Worm (Caenorhabditis elegans) whole organism, early embryonic: ENCODE data around the gene gst-4.

ENCODE experiments used
- B0310.2 ChIP-seq: sonication (generic microtip); optimal IDR thresholded peaks from 2 replicates; lab custom pipeline; 2016; ENCODE audit warnings: mild to moderate bottlenecking, missing genetic modification characterization, missing compliant biosample characterization
- F13C5.2 ChIP-seq: sonication (generic microtip); optimal IDR thresholded peaks from 2 replicates; lab custom pipeline; 2017; ENCODE audit warnings: mild to moderate bottlenecking, missing genetic modification characterization, inconsistent platforms, missing compliant biosample characterization
- aly-1 ChIP-seq: sonication (generic microtip); optimal IDR thresholded peaks from 2 replicates; lab custom pipeline; 2016; ENCODE audit warnings: missing genetic modification characterization, missing compliant biosample characterization
- ama-1 ChIP-seq: fragments of 150-350 bp; optimal IDR thresholded peaks from 2 replicates; lab custom pipeline; 2014
- ceh-13 ChIP-seq: fragments of 200-800 bp; sonication (Bioruptor generic); optimal IDR thresholded peaks from 2 replicates; lab custom pipeline; 2018; ENCODE audit warnings: mild to moderate bottlenecking, missing genetic modification characterization, missing compliant biosample characterization
- ceh-36 ChIP-seq: sonication (generic microtip); optimal IDR thresholded peaks from 2 replicates; lab custom pipeline; 2016; ENCODE audit warnings: missing genetic modification characterization, inconsistent platforms, missing compliant biosample characterization
- ets-7 ChIP-seq: sonication (generic microtip); optimal IDR thresholded peaks from 2 replicates; lab custom pipeline; 2016; ENCODE audit warnings: missing genotype, missing genetic modification characterization, missing compliant biosample characterization
- flt-1 ChIP-seq: fragments of 200-800 bp; sonication (Bioruptor generic); IDR thresholded peaks from 2 replicates; pipeline ENCODE4 v1.3.6; 2022; ENCODE audit warnings: missing genetic modification characterization, missing compliant biosample characterization
- hmbx-1 ChIP-seq: sonication (generic microtip); optimal IDR thresholded peaks from 2 replicates; lab custom pipeline; 2016; ENCODE audit warnings: mild to moderate bottlenecking, missing genetic modification characterization, missing compliant biosample characterization
- hmg-4 ChIP-seq: fragments of 200-800 bp; sonication (Bioruptor generic); optimal IDR thresholded peaks from 2 replicates; lab custom pipeline; 2018; ENCODE audit warnings: mild to moderate bottlenecking, missing genetic modification characterization, missing compliant biosample characterization
- hnd-1 ChIP-seq: sonication (generic microtip); optimal IDR thresholded peaks from 2 replicates; lab custom pipeline; 2016; ENCODE audit warnings: missing genetic modification characterization, missing compliant biosample characterization
- pes-1 ChIP-seq: fragments of 200-800 bp; sonication (Bioruptor generic); IDR thresholded peaks from 2 replicates; pipeline ENCODE4 v1.3.6; 2022; ENCODE audit warnings: missing genetic modification reagents, missing genetic modification characterization, missing compliant biosample characterization
- scrt-1 ChIP-seq: fragments of 200-800 bp; sonication (Bioruptor generic); IDR thresholded peaks from 2 replicates; pipeline ENCODE4 v1.3.6; 2022; ENCODE audit warnings: missing genetic modification characterization, missing compliant biosample characterization
- sea-1 ChIP-seq: fragments of 200-800 bp; sonication (Bioruptor generic); conservative IDR thresholded peaks from 2 replicates; pipeline ENCODE4 v1.3.6; 2022; ENCODE audit warnings: missing genetic modification characterization, missing compliant biosample characterization
- tbx-11 ChIP-seq: fragments of 200-800 bp; sonication (Bioruptor generic); IDR thresholded peaks from 2 replicates; pipeline ENCODE4 v1.3.6; 2022; ENCODE audit warnings: missing genetic modification characterization, missing compliant biosample characterization
- tbx-37 ChIP-seq: fragments of 200-800 bp; sonication (Bioruptor generic); conservative IDR thresholded peaks from 2 replicates; pipeline ENCODE4 v1.3.6; 2022; ENCODE audit warnings: missing genetic modification reagents, missing genetic modification characterization, missing compliant biosample characterization
- tra-4 ChIP-seq: sonication (generic microtip); optimal IDR thresholded peaks from 2 replicates; lab custom pipeline; 2017; ENCODE audit warnings: missing genetic modification characterization, missing compliant biosample characterization

gst-4 gene

ce11 chrIV:10157489-10158088 lies 15.6 kb downstream of the gst-4 start, which contains the start of gene ttr-53:
TSS of gene ttr-53 (plus strand) at chrIV:10158038.
- TF ChIP-seq ama-1 (lab: Kevin White, UChicago) = no peak

- no peak for TF ChIP-seq scrt-1 (GFP tag; lab: Robert Waterston, UW)
- TF ChIP-seq hmbx-1 (tag; lab: Kevin White, UChicago) = no peak
- TF ChIP-seq B0310.2 (tag; lab: Kevin White, UChicago) = no peak
- TF ChIP-seq ets-7 (tag; lab: Kevin White, UChicago) = no peak
- no peak for TF ChIP-seq hnd-1 (tag; lab: Kevin White, UChicago)
- no peak for TF ChIP-seq F13C5.2
- TF ChIP-seq aly-1 (tag; lab: Kevin White, UChicago) = no peak
- TF ChIP-seq pes-1 (GFP tag; lab: Robert Waterston, UW) = no peak
- no peak for TF ChIP-seq ceh-36 (tag; lab: Kevin White, UChicago)
- no peak for TF ChIP-seq hmg-4 (GFP tag; lab: Kevin White, UChicago)
- no peak for TF ChIP-seq sea-1 (GFP tag; lab: Robert Waterston, UW)
- no peak for TF ChIP-seq ama-1 (lab: Kevin White, UChicago)
- no peak for TF ChIP-seq tbx-37 (GFP tag; lab: Robert Waterston, UW)
- no peak for TF ChIP-seq tra-4 (tag; lab: Kevin White, UChicago)
- TF ChIP-seq tbx-11 (GFP tag; lab: Robert Waterston, UW) = no peak
- TF ChIP-seq ceh-13 = no peak
- TF ChIP-seq flt-1 (GFP tag; lab: Robert Waterston, UW) = no peak
Measured at ce11 chrIV:10161706-10162105, 19.7 kb downstream of the gst-4 start, which contains the start of gene pps-1. TSS of gene pps-1 (plus strand) at chrIV:10162006.

- TF ChIP-seq tbx-11 (GFP tag; lab: Robert Waterston, UW) (no peak), tbx-37 (GFP tag; lab: Robert Waterston, UW) (no peak), hmbx-1 (tag; lab: Kevin White, UChicago) (no peak), ceh-36 (tag; lab: Kevin White, UChicago) (no peak), scrt-1 (GFP tag; lab: Robert Waterston, UW) (no peak), ceh-13 (no peak), hnd-1 (tag; lab: Kevin White, UChicago) (no peak), aly-1 (tag; lab: Kevin White, UChicago) (no peak), tra-4 (tag; lab: Kevin White, UChicago) (no peak), sea-1 (GFP tag; lab: Robert Waterston, UW) (no peak), B0310.2 (tag; lab: Kevin White, UChicago) (no peak), ets-7 (tag; lab: Kevin White, UChicago) (no peak)
Measured at ce11 chrIV:10164086-10164485, 22.1 kb downstream of the gst-4 start.

ce11 chrIV:10170808-10171207 lies 28.8 kb downstream of the gst-4 start:
- TF ChIP-seq F13C5.2 (no peak), ets-7 (tag; lab: Kevin White, UChicago) (no peak), hmg-4 (GFP tag; lab: Kevin White, UChicago) (no peak), hnd-1 (tag; lab: Kevin White, UChicago) (no peak), ama-1 (lab: Kevin White, UChicago) (no peak), tbx-37 (GFP tag; lab: Robert Waterston, UW) (no peak), flt-1 (GFP tag; lab: Robert Waterston, UW) (no peak), ceh-13 (no peak), aly-1 (tag; lab: Kevin White, UChicago) (no peak), ceh-36 (tag; lab: Kevin White, UChicago) (no peak), B0310.2 (tag; lab: Kevin White, UChicago) (no peak), sea-1 (GFP tag; lab: Robert Waterston, UW) (no peak), tbx-11 (GFP tag; lab: Robert Waterston, UW) (no peak), scrt-1 (GFP tag; lab: Robert Waterston, UW) (no peak)

ce11 chrIV:10174328-10174727 lies 32.3 kb downstream of the gst-4 start, which contains the start of gene pxf-1:
TSS of gene pxf-1 (minus strand) at chrIV:10174341.
- TF ChIP-seq B0310.2 (tag; lab: Kevin White, UChicago) (no peak), hmg-4 (GFP tag; lab: Kevin White, UChicago) (no peak), hmbx-1 (tag; lab: Kevin White, UChicago) (no peak), scrt-1 (GFP tag; lab: Robert Waterston, UW) (no peak), tbx-11 (GFP tag; lab: Robert Waterston, UW) (no peak), tbx-37 (GFP tag; lab: Robert Waterston, UW) (no peak), hnd-1 (tag; lab: Kevin White, UChicago) (no peak), aly-1 (tag; lab: Kevin White, UChicago) (no peak), F13C5.2 (no peak), ceh-36 (tag; lab: Kevin White, UChicago) (no peak), tra-4 (tag; lab: Kevin White, UChicago) (no peak), flt-1 (GFP tag; lab: Robert Waterston, UW) (no peak), ets-7 (tag; lab: Kevin White, UChicago) (no peak)

- TF ChIP-seq ets-7 (tag; lab: Kevin White, UChicago) (no peak), tbx-11 (GFP tag; lab: Robert Waterston, UW) (no peak), ceh-13 (no peak), aly-1 (tag; lab: Kevin White, UChicago) (no peak), F13C5.2 (no peak), ceh-36 (tag; lab: Kevin White, UChicago) (peak; percentile 28), ama-1 (lab: Kevin White, UChicago) (no peak), sea-1 (GFP tag; lab: Robert Waterston, UW) (no peak), pes-1 (GFP tag; lab: Robert Waterston, UW) (no peak), hmg-4 (GFP tag; lab: Kevin White, UChicago) (peak; percentile 79), B0310.2 (tag; lab: Kevin White, UChicago) (peak; percentile 45), flt-1 (GFP tag; lab: Robert Waterston, UW) (no peak)
Measured at ce11 chrIV:10174932-10175732, 33.1 kb downstream of the gst-4 start.
